Fruit fly (Drosophila melanogaster) whole organism, adult: ENCODE measurements around the gene CG14383.

ENCODE experiments used
- CG11617 ChIP-seq: fragments of 200-800 bp; sonication (Bioruptor generic); optimal IDR thresholded peaks from 2 replicates; lab custom pipeline; 2017; ENCODE audit warnings: mild to moderate bottlenecking, missing biosample characterization, missing genetic modification reagents, missing genetic modification characterization
- CG12768 ChIP-seq: fragments of 200-800 bp; sonication (Bioruptor generic); optimal IDR thresholded peaks from 2 replicates; lab custom pipeline; 2017; ENCODE audit warnings: missing biosample characterization, missing genetic modification characterization, mild to moderate bottlenecking, moderate library complexity, missing genetic modification reagents
- CG14711 ChIP-seq: fragments of 200-800 bp; sonication (Bioruptor generic); optimal IDR thresholded peaks from 2 replicates; lab custom pipeline; 2018; ENCODE audit warnings: missing biosample characterization, mild to moderate bottlenecking, missing genetic modification characterization, moderate library complexity
- CG1620 ChIP-seq: fragments of 200-800 bp; sonication (Bioruptor generic); optimal IDR thresholded peaks from 2 replicates; lab custom pipeline; 2016; ENCODE audit warnings: missing biosample characterization, missing genetic modification characterization
- CG7101 ChIP-seq: fragments of 200-800 bp; sonication (Bioruptor generic); optimal IDR thresholded peaks from 2 replicates; lab custom pipeline; 2018; ENCODE audit warnings: missing biosample characterization, mild to moderate bottlenecking, missing genetic modification characterization, moderate library complexity
- Clk ChIP-seq: fragments of 200-800 bp; sonication (Bioruptor generic); optimal IDR thresholded peaks from 2 replicates; lab custom pipeline; 2017; ENCODE audit warnings: missing biosample characterization, missing genetic modification characterization
- Crg-1 ChIP-seq: fragments of 200-800 bp; sonication (Bioruptor generic); optimal IDR thresholded peaks from 2 replicates; lab custom pipeline; 2016; ENCODE audit warnings: missing biosample characterization, missing genetic modification characterization
- Hr96 ChIP-seq: fragments of 200-800 bp; sonication (Bioruptor generic); optimal IDR thresholded peaks from 2 replicates; lab custom pipeline; 2016; ENCODE audit warnings: missing biosample characterization, missing genetic modification characterization
- Mnt ChIP-seq: fragments of 200-800 bp; sonication (Bioruptor generic); optimal IDR thresholded peaks from 2 replicates; lab custom pipeline; 2016; ENCODE audit warnings: missing biosample characterization, mild to moderate bottlenecking, missing genetic modification characterization
- cic ChIP-seq: fragments of 200-800 bp; sonication (Bioruptor generic); optimal IDR thresholded peaks from 2 replicates; lab custom pipeline; 2017; ENCODE audit warnings: missing biosample characterization, mild to moderate bottlenecking, missing genetic modification characterization, moderate library complexity
- cnc ChIP-seq, 2 experiments: fragments of >200 bp; optimal IDR thresholded peaks; 2 replicates each; lab custom pipeline; 2017
- ovo ChIP-seq: fragments of 200-800 bp; sonication (Bioruptor generic); optimal IDR thresholded peaks from 2 replicates; lab custom pipeline; 2016; ENCODE audit warnings: missing biosample characterization, missing genetic modification characterization
- tj ChIP-seq: fragments of 200-800 bp; sonication (Bioruptor generic); optimal IDR thresholded peaks from 3 replicates; lab custom pipeline; 2017; ENCODE audit warnings: missing biosample characterization, mild to moderate bottlenecking, missing genetic modification characterization, moderate library complexity
- toe ChIP-seq: fragments of 200-800 bp; sonication (Bioruptor generic); optimal IDR thresholded peaks from 2 replicates; lab custom pipeline; 2016; ENCODE audit warnings: missing biosample characterization, missing genetic modification characterization

- TF ChIP-seq tj = no peak
- TF ChIP-seq toe (GFP tag; lab: Kevin White, UChicago) = no peak
- no peak for TF ChIP-seq Mnt
- TF ChIP-seq Clk (GFP tag; lab: Kevin White, UChicago) = no peak
- no peak for TF ChIP-seq CG1620
- no peak for TF ChIP-seq cic (GFP tag; lab: Kevin White, UChicago)
- TF ChIP-seq CG7101 (tag; lab: Kevin White, UChicago) = no peak
- no peak for TF ChIP-seq CG14711 (tag; lab: Kevin White, UChicago)
- no peak for TF ChIP-seq CG11617 (GFP tag; lab: Kevin White, UChicago)
- TF ChIP-seq Crg-1 (GFP tag; lab: Kevin White, UChicago) = no peak
- no peak for TF ChIP-seq Hr96 (GFP tag; lab: Kevin White, UChicago)
- no peak for TF ChIP-seq ovo (GFP tag; lab: Kevin White, UChicago)
- no peak for TF ChIP-seq CG12768 (GFP tag; lab: Kevin White, UChicago)
- TF ChIP-seq cnc (optimal IDR thresholded peaks at IDR 0.05; lab: Kevin White, UChicago) = no peak
Measured at dm6 chr3R:13036064-13036463, 47.8 kb upstream of the CG14383 start.
